Fruit fly (Drosophila melanogaster) whole organism, embryonic: ENCODE data around the gene CG6163.
A peak's percentile ranks its signal among the peaks of the same experiment; 100 is the strongest.

ENCODE experiments used
- ATbp ChIP-seq: fragments of 200-800 bp; sonication (Bioruptor generic); optimal IDR thresholded peaks from 2 replicates; lab custom pipeline; 2017; ENCODE audit warnings: missing biosample characterization, mild to moderate bottlenecking, missing genetic modification characterization, missing genetic modification reagents
- Aef1 ChIP-seq: fragments of 200-800 bp; sonication (Bioruptor generic); IDR thresholded peaks from 3 replicates; pipeline ENCODE4 v1.3.6; 2022; ENCODE audit warnings: missing biosample characterization, missing genetic modification characterization
- Atf3 ChIP-seq: fragments of 200-800 bp; sonication (Bioruptor generic); optimal IDR thresholded peaks from 3 replicates; lab custom pipeline; 2016; ENCODE audit warnings: missing biosample characterization, missing genetic modification characterization
- CG10654 ChIP-seq: fragments of 200-800 bp; sonication (Bioruptor generic); optimal IDR thresholded peaks from 2 replicates; lab custom pipeline; 2016; ENCODE audit warnings: missing biosample characterization, missing genetic modification characterization
- CG10979 ChIP-seq: fragments of 200-800 bp; sonication (Bioruptor generic); optimal IDR thresholded peaks from 2 replicates; lab custom pipeline; 2018; ENCODE audit warnings: missing biosample characterization, mild to moderate bottlenecking, missing genetic modification characterization, moderate library complexity
- CG11456 ChIP-seq: fragments of 200-800 bp; sonication (Bioruptor generic); IDR thresholded peaks from 3 replicates; pipeline ENCODE4 v1.3.6; 2022; ENCODE audit warnings: missing biosample characterization, missing genetic modification characterization
- CG11504 ChIP-seq: fragments of 200-800 bp; sonication (Bioruptor generic); optimal IDR thresholded peaks from 3 replicates; lab custom pipeline; 2019; ENCODE audit warnings: missing biosample characterization, mild to moderate bottlenecking, missing genetic modification characterization, moderate library complexity
- CG12104 ChIP-seq: fragments of 200-800 bp; sonication (Bioruptor generic); optimal IDR thresholded peaks from 3 replicates; lab custom pipeline; 2016; ENCODE audit warnings: missing biosample characterization, missing genetic modification characterization
- CG12236 ChIP-seq: fragments of 200-800 bp; sonication (Bioruptor generic); optimal IDR thresholded peaks from 2 replicates; lab custom pipeline; 2016; ENCODE audit warnings: missing biosample characterization, missing genetic modification characterization
- CG12744 ChIP-seq: fragments of 200-800 bp; sonication (Bioruptor generic); optimal IDR thresholded peaks from 2 replicates; lab custom pipeline; 2016; ENCODE audit warnings: missing biosample characterization, missing genetic modification characterization
- CG13775 ChIP-seq: fragments of 200-800 bp; sonication (Bioruptor generic); optimal IDR thresholded peaks from 3 replicates; lab custom pipeline; 2017; ENCODE audit warnings: missing biosample characterization, mild to moderate bottlenecking, missing genetic modification characterization
- CG14050 ChIP-seq: fragments of 200-800 bp; sonication (Bioruptor generic); IDR thresholded peaks from 3 replicates; pipeline ENCODE4 v1.3.6; 2022; ENCODE audit warnings: missing biosample characterization, missing genetic modification characterization
- CG15073 ChIP-seq: fragments of 200-800 bp; sonication (Bioruptor generic); optimal IDR thresholded peaks from 2 replicates; lab custom pipeline; 2016; ENCODE audit warnings: missing biosample characterization, missing genetic modification characterization
- CG1603 ChIP-seq: fragments of 200-800 bp; sonication (Bioruptor generic); optimal IDR thresholded peaks from 2 replicates; lab custom pipeline; 2019; ENCODE audit warnings: missing biosample characterization, mild to moderate bottlenecking, missing genetic modification characterization, moderate library complexity
- CG17568 ChIP-seq: fragments of 200-800 bp; sonication (Bioruptor generic); optimal IDR thresholded peaks from 2 replicates; lab custom pipeline; 2018; ENCODE audit warnings: missing biosample characterization, mild to moderate bottlenecking, missing genetic modification characterization, moderate library complexity
- CG17802 ChIP-seq: fragments of 200-800 bp; sonication (Bioruptor generic); optimal IDR thresholded peaks from 2 replicates; lab custom pipeline; 2018; ENCODE audit warnings: missing biosample characterization, mild to moderate bottlenecking, missing genetic modification characterization, moderate library complexity
- CG31388 ChIP-seq: fragments of 200-800 bp; sonication (Bioruptor generic); optimal IDR thresholded peaks from 2 replicates; lab custom pipeline; 2016; ENCODE audit warnings: missing biosample characterization, missing genetic modification characterization
- CG3407 ChIP-seq: fragments of 200-800 bp; sonication (Bioruptor generic); optimal IDR thresholded peaks from 2 replicates; lab custom pipeline; 2018; ENCODE audit warnings: missing biosample characterization, mild to moderate bottlenecking, missing genetic modification characterization
- CG4617 ChIP-seq: fragments of 200-800 bp; sonication (Bioruptor generic); optimal IDR thresholded peaks from 3 replicates; lab custom pipeline; 2016; ENCODE audit warnings: missing biosample characterization, missing genetic modification characterization, borderline replicate concordance
- CG7928 ChIP-seq: fragments of 200-800 bp; sonication (Bioruptor generic); optimal IDR thresholded peaks from 2 replicates; lab custom pipeline; 2017; ENCODE audit warnings: missing biosample characterization, mild to moderate bottlenecking, missing genetic modification characterization
- CG8290 ChIP-seq, 3 experiments: fragments of 200-800 bp; sonication (Bioruptor generic); optimal IDR thresholded peaks; 2 replicates each; lab custom pipeline; 2016 to 2019; ENCODE audit warnings: missing biosample characterization in 3 of 3, missing genetic modification characterization in 3 of 3, mild to moderate bottlenecking in 2 of 3, moderate library complexity in 1 of 3
- Dbx ChIP-seq: fragments of 200-800 bp; sonication (Bioruptor generic); IDR thresholded peaks from 3 replicates; pipeline ENCODE4 v1.3.6; 2022; ENCODE audit warnings: missing biosample characterization, missing genetic modification characterization
- Dip2 ChIP-seq: fragments of 200-800 bp; sonication (Bioruptor generic); IDR thresholded peaks from 2 replicates; pipeline ENCODE4 v1.3.6; 2022; ENCODE audit warnings: missing biosample characterization, missing genetic modification characterization
- Doc3 ChIP-seq: fragments of 200-800 bp; sonication (Bioruptor generic); IDR thresholded peaks from 3 replicates; pipeline ENCODE4 v1.3.6; 2022; ENCODE audit warnings: missing biosample characterization, missing genetic modification characterization; ENCODE audit not compliant: partially characterized antibody
- GATAe ChIP-seq: fragments of 200-800 bp; sonication (Bioruptor generic); conservative IDR thresholded peaks from 2 replicates; pipeline ENCODE4 v1.3.6; 2022; ENCODE audit warnings: missing biosample characterization, missing genetic modification characterization
- Hr3 ChIP-seq: fragments of 200-800 bp; sonication (Bioruptor generic); optimal IDR thresholded peaks from 3 replicates; lab custom pipeline; 2016; ENCODE audit warnings: missing biosample characterization, missing genetic modification characterization
- MBD-R2 ChIP-seq: fragments of 200-800 bp; sonication (Bioruptor generic); IDR thresholded peaks from 2 replicates; pipeline ENCODE4 v1.3.6; 2022; ENCODE audit warnings: missing biosample characterization, missing genetic modification characterization
- Max ChIP-seq: fragments of 200-800 bp; sonication (Bioruptor generic); optimal IDR thresholded peaks from 2 replicates; lab custom pipeline; 2016; ENCODE audit warnings: missing biosample characterization, mild to moderate bottlenecking, missing genetic modification characterization
- Myb ChIP-seq: fragments of 200-800 bp; sonication (Bioruptor generic); optimal IDR thresholded peaks from 2 replicates; lab custom pipeline; 2016; ENCODE audit warnings: missing biosample characterization, missing genetic modification characterization
- NK7.1 ChIP-seq: fragments of 200-800 bp; sonication (Bioruptor generic); optimal IDR thresholded peaks from 3 replicates; lab custom pipeline; 2016; ENCODE audit warnings: missing biosample characterization, missing genetic modification characterization
- Pdp1 ChIP-seq, 2 experiments: fragments of 200-800 bp; sonication (Bioruptor generic); optimal IDR thresholded peaks; 3 replicates each; lab custom pipeline; 2016; ENCODE audit warnings: missing biosample characterization in 2 of 2, missing genetic modification characterization in 2 of 2, mild to moderate bottlenecking in 1 of 2, moderate library complexity in 1 of 2
- Sin3A ChIP-seq: fragments of >200 bp; optimal IDR thresholded peaks from 2 replicates; lab custom pipeline; 2018
- Sox100B ChIP-seq: fragments of 200-800 bp; sonication (Bioruptor generic); optimal IDR thresholded peaks from 3 replicates; lab custom pipeline; 2018; ENCODE audit warnings: missing biosample characterization, mild to moderate bottlenecking, missing genetic modification characterization
- Spps ChIP-seq: fragments of 200-800 bp; sonication (Bioruptor generic); optimal IDR thresholded peaks from 2 replicates; lab custom pipeline; 2018; ENCODE audit warnings: missing biosample characterization, mild to moderate bottlenecking, missing genetic modification characterization
- Stat92E ChIP-seq, 3 experiments: fragments of >200 bp in 2 of 3; fragments of 200-800 bp in 1 of 3; sonication (Bioruptor generic) in 1 of 3; optimal IDR thresholded peaks; 2 replicates each; lab custom pipeline; 2017 to 2019; ENCODE audit warnings: missing biosample characterization in 3 of 3, missing genetic modification characterization in 3 of 3, mild to moderate bottlenecking in 1 of 3, moderate library complexity in 1 of 3
- YL-1 ChIP-seq: fragments of 200-800 bp; sonication (Bioruptor generic); optimal IDR thresholded peaks from 3 replicates; lab custom pipeline; 2017; ENCODE audit warnings: missing biosample characterization, mild to moderate bottlenecking, missing genetic modification characterization
- chm ChIP-seq: fragments of 200-800 bp; sonication (Bioruptor generic); IDR thresholded peaks from 2 replicates; pipeline ENCODE4 v1.3.6; 2022; ENCODE audit warnings: missing biosample characterization, missing genetic modification characterization
- chn ChIP-seq: fragments of 200-800 bp; sonication (Bioruptor generic); optimal IDR thresholded peaks from 2 replicates; lab custom pipeline; 2016; ENCODE audit warnings: missing biosample characterization, missing genetic modification characterization
- cwo ChIP-seq: fragments of 200-800 bp; sonication (Bioruptor generic); optimal IDR thresholded peaks from 3 replicates; lab custom pipeline; 2017; ENCODE audit warnings: missing biosample characterization, missing genetic modification characterization, mild to moderate bottlenecking, moderate library complexity, missing genetic modification reagents
- exex ChIP-seq: fragments of 200-800 bp; sonication (Bioruptor generic); optimal IDR thresholded peaks from 4 replicates; lab custom pipeline; 2018; ENCODE audit warnings: missing biosample characterization, mild to moderate bottlenecking, missing genetic modification characterization, moderate library complexity
- fd64A ChIP-seq: fragments of 200-800 bp; sonication (Bioruptor generic); optimal IDR thresholded peaks from 3 replicates; lab custom pipeline; 2018; ENCODE audit warnings: missing biosample characterization, mild to moderate bottlenecking, missing genetic modification characterization
- hbn ChIP-seq: fragments of 200-800 bp; sonication (Bioruptor generic); IDR thresholded peaks from 2 replicates; pipeline ENCODE4 v1.3.6; 2022; ENCODE audit warnings: missing biosample characterization, missing genetic modification characterization; ENCODE audit not compliant: partially characterized antibody
- jumu ChIP-seq: fragments of 200-800 bp; sonication (Bioruptor generic); optimal IDR thresholded peaks from 3 replicates; lab custom pipeline; 2016; ENCODE audit warnings: missing biosample characterization, missing genetic modification characterization
- mam ChIP-seq: fragments of 200-800 bp; sonication (Bioruptor generic); optimal IDR thresholded peaks from 3 replicates; lab custom pipeline; 2016; ENCODE audit warnings: missing biosample characterization, missing genetic modification characterization
- pros ChIP-seq: fragments of 200-800 bp; sonication (Bioruptor generic); optimal IDR thresholded peaks from 3 replicates; lab custom pipeline; 2019; ENCODE audit warnings: missing biosample characterization, mild to moderate bottlenecking, missing genetic modification characterization, moderate library complexity
- pum ChIP-seq: fragments of 200-800 bp; sonication (Bioruptor generic); optimal IDR thresholded peaks from 2 replicates; lab custom pipeline; 2016; ENCODE audit warnings: missing biosample characterization, missing genetic modification characterization
- rib ChIP-seq: fragments of 200-800 bp; sonication (Bioruptor generic); IDR thresholded peaks from 2 replicates; pipeline ENCODE4 v1.3.6; 2022; ENCODE audit warnings: missing biosample characterization, missing genetic modification characterization
- slbo ChIP-seq: fragments of 200-800 bp; sonication (Bioruptor generic); IDR thresholded peaks from 2 replicates; pipeline ENCODE4 v1.3.6; 2022; ENCODE audit warnings: missing biosample characterization, missing genetic modification characterization
- trh ChIP-seq: fragments of 200-800 bp; sonication (Bioruptor generic); optimal IDR thresholded peaks from 2 replicates; lab custom pipeline; 2016; ENCODE audit warnings: missing biosample characterization, missing genetic modification characterization
- wor ChIP-seq: fragments of 200-800 bp; sonication (Bioruptor generic); IDR thresholded peaks from 2 replicates; pipeline ENCODE4 v1.3.6; 2022; ENCODE audit warnings: missing biosample characterization, missing genetic modification characterization

CG6163 gene

DNA sequence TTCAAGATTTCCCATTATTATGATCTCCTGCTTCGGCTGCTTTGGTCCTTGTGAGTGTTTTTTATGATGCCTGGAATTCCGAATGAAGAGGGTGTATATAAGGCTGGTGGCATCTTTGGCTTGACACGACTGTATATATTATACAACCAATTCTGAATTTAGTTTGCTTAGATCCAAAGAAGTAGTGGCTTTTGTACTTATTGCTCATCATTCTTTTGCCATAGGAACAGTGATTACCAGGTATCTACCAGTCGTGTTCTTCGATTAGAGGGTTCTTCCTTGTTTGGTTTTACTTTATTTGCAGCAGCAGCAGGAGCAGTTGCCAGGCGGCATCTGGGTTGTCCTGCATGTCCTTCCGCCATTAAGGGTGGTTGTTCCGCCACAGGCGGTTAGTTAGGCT, 38.9 kb upstream of the CG6163 start (continued):
- 0 out of 2 replicates have a peak, but pooled peaks have one; percentile 19 for TF ChIP-seq GATAe (GFP tag; lab: Robert Waterston, UW)
- TF ChIP-seq CG8290 (GFP tag; optimal IDR thresholded peaks at IDR 0.05; lab: Kevin White, UChicago): no peak
- peak in 1 of 2 experiments; percentile 69 for TF ChIP-seq CG8290 (tag; optimal IDR thresholded peaks at IDR 0.05; lab: Kevin White, UChicago)
- TF ChIP-seq chm (GFP tag; lab: Robert Waterston, UW): no peak
- TF ChIP-seq ATbp (GFP tag; lab: Kevin White, UChicago): peak; percentile 50
- TF ChIP-seq CG12104 (GFP tag; lab: Kevin White, UChicago): peak; percentile 1
- TF ChIP-seq CG17568 (GFP tag; lab: Kevin White, UChicago): no peak
- peak; percentile 65 for TF ChIP-seq chn (GFP tag; lab: Kevin White, UChicago)
- TF ChIP-seq Hr3 (GFP tag; lab: Kevin White, UChicago): peak; percentile 48
- peak; percentile 17 for TF ChIP-seq cwo (GFP tag; lab: Kevin White, UChicago)
- TF ChIP-seq CG31388: no peak
- TF ChIP-seq CG10979 (tag; lab: Kevin White, UChicago): peak; percentile 60
- TF ChIP-seq pum (GFP tag; lab: Kevin White, UChicago): no peak
- TF ChIP-seq CG3407 (GFP tag; lab: Kevin White, UChicago): no peak
- peak; percentile 40 for TF ChIP-seq mam (GFP tag; lab: Kevin White, UChicago)
- TF ChIP-seq CG12744 (GFP tag; lab: Kevin White, UChicago): no peak
- peak; percentile 18 for TF ChIP-seq NK7.1 (GFP tag; lab: Kevin White, UChicago)
- TF ChIP-seq CG17802: no peak
- TF ChIP-seq CG11504: peak; percentile 68
- TF ChIP-seq Dip2: no peak
- TF ChIP-seq Sox100B (GFP tag; lab: Kevin White, UChicago): peak; percentile 29
- peak; percentile 74 for TF ChIP-seq CG1603 (tag; lab: Kevin White, UChicago)
- no peak for TF ChIP-seq Sin3A (lab: Kevin White, UChicago)
- peak; percentile 42 for TF ChIP-seq Myb (GFP tag; lab: Kevin White, UChicago)
- peak; percentile 12 for TF ChIP-seq CG10654 (GFP tag; lab: Kevin White, UChicago)
- TF ChIP-seq YL-1 (GFP tag; lab: Kevin White, UChicago): no peak
- peak; percentile 16 for TF ChIP-seq CG12236 (GFP tag; lab: Kevin White, UChicago)
- peak; percentile 27; the same call in 1 of the 3 replicates for TF ChIP-seq CG14050 (GFP tag; lab: Robert Waterston, UW)
- no peak for TF ChIP-seq hbn (GFP tag; lab: Robert Waterston, UW)
- TF ChIP-seq CG15073 (GFP tag; lab: Kevin White, UChicago): no peak
- peak; percentile 75 for TF ChIP-seq pros (GFP tag; lab: Kevin White, UChicago)
- peak; percentile 61 for TF ChIP-seq Aef1 (GFP tag; lab: Robert Waterston, UW)
- no peak for TF ChIP-seq Doc3
- TF ChIP-seq Spps (tag; lab: Kevin White, UChicago): no peak
- 0 out of 3 replicates have a peak, but pooled peaks have one; percentile 33 for TF ChIP-seq Dbx (GFP tag; lab: Robert Waterston, UW)
- peak; percentile 52 for TF ChIP-seq CG13775 (GFP tag; lab: Kevin White, UChicago)
- TF ChIP-seq CG4617: no peak
- no peak for TF ChIP-seq rib (GFP tag; lab: Robert Waterston, UW)
- TF ChIP-seq exex (tag; lab: Kevin White, UChicago): no peak
- no peak for TF ChIP-seq CG7928 (GFP tag; lab: Kevin White, UChicago)
- peak; percentile 38 for TF ChIP-seq jumu (GFP tag; lab: Kevin White, UChicago)
- TF ChIP-seq slbo (GFP tag; lab: Robert Waterston, UW): peak; percentile 69
- TF ChIP-seq trh (GFP tag; lab: Kevin White, UChicago): no peak
- peak; percentile 19 for TF ChIP-seq Max (GFP tag; lab: Kevin White, UChicago)
- TF ChIP-seq fd64A (GFP tag; lab: Kevin White, UChicago): no peak
- TF ChIP-seq CG11456: peak; percentile 78; the same call in 2 of the 3 replicates
- TF ChIP-seq Stat92E (GFP tag; optimal IDR thresholded peaks at IDR 0.05; lab: Kevin White, UChicago): no peak
- TF ChIP-seq MBD-R2: no peak
- no peak for TF ChIP-seq Atf3 (GFP tag; lab: Kevin White, UChicago)
- peak; percentile 46 to 64 for TF ChIP-seq Pdp1 (GFP tag; optimal IDR thresholded peaks at IDR 0.05; lab: Kevin White, UChicago)
- peak; percentile 48; the same call in 1 of the 2 replicates for TF ChIP-seq wor (GFP tag; lab: Robert Waterston, UW)
